Worm (Caenorhabditis elegans) whole organism, L4/young adult: ENCODE data around the gene Y51H4A.936.
"Not testable (repeated sequence)": the region's sequence is repeated elsewhere in the genome, so short reads cannot be mapped to it uniquely, and the experiment has no call there.

Source experiments
- dao-5 ChIP-seq: sonication (generic microtip); optimal IDR thresholded peaks from 2 replicates; lab custom pipeline; 2016; ENCODE audit warnings: missing genotype, missing genetic modification characterization, moderate library complexity, missing compliant biosample characterization
- him-1 ChIP-seq: sonication (generic microtip); optimal IDR thresholded peaks from 2 replicates; lab custom pipeline; 2016; ENCODE audit warnings: missing genotype, missing genetic modification reagents, missing genetic modification characterization, missing compliant biosample characterization

DNA sequence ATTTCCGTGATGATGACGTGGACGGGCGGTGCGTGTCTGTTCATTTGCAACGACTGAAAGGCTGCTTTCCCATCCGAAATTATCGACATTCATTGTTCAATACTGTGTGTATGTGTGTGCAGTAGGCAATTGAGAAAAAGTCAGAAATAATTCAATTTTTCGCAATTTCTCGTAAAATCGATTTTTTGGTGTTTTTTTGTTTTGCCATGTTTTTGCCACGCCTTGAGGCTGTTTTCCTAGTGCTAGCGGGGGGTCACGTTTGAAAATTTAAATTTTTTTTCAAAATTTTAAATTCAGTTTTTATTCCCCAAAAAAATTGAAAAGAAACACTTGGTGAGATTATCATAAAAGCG lies 17.0 kb downstream of the Y51H4A.936 start, which contains the start of gene Y51H4A.13:
- not testable (repeated sequence) for TF ChIP-seq him-1, dao-5 (tag; lab: Kevin White, UChicago)
